Worm (Caenorhabditis elegans) whole organism, L3 larva: ENCODE results near the gene cutl-11.

Source experiments
- R02D3.7 ChIP-seq: fragments of 150-350 bp; optimal IDR thresholded peaks from 2 replicates; lab custom pipeline; 2014; ENCODE audit warnings: missing biosample characterization, missing genetic modification characterization
- ama-1 ChIP-seq: fragments of 150-350 bp; optimal IDR thresholded peaks from 2 replicates; lab custom pipeline; 2018
- ceh-16 ChIP-seq: sonication (generic microtip); optimal IDR thresholded peaks from 2 replicates; lab custom pipeline; 2017; ENCODE audit warnings: missing biosample characterization, missing genetic modification characterization
- ceh-28 ChIP-seq: fragments of 150-350 bp; optimal IDR thresholded peaks from 2 replicates; lab custom pipeline; 2014; ENCODE audit warnings: missing biosample characterization, missing genetic modification reagents, missing genetic modification characterization
- ceh-82 ChIP-seq: fragments of 150-350 bp; optimal IDR thresholded peaks from 2 replicates; lab custom pipeline; 2014; ENCODE audit warnings: missing biosample characterization, missing genetic modification characterization
- egl-27 ChIP-seq: sonication (generic microtip); optimal IDR thresholded peaks from 4 replicates; lab custom pipeline; 2017; ENCODE audit warnings: missing biosample characterization, missing genetic modification reagents, missing genetic modification characterization
- elt-1 ChIP-seq: fragments of 150-350 bp; optimal IDR thresholded peaks from 2 replicates; lab custom pipeline; 2014; ENCODE audit warnings: missing biosample characterization, missing genetic modification characterization
- elt-2 ChIP-seq: sonication (generic microtip); optimal IDR thresholded peaks from 2 replicates; lab custom pipeline; 2016; ENCODE audit warnings: missing genetic modification reagents, mild to moderate bottlenecking, missing genetic modification characterization, missing compliant biosample characterization
- elt-3 ChIP-seq, 3 experiments: fragments of 150-350 bp in 1 of 3; sonication (generic microtip) in 2 of 3; optimal IDR thresholded peaks; 2 replicates in 2 of 3; 4 replicates in 1 of 3; lab custom pipeline; 2014 to 2017; ENCODE audit warnings: missing biosample characterization in 3 of 3, missing genetic modification characterization in 3 of 3
- fkh-10 ChIP-seq: sonication (generic microtip); optimal IDR thresholded peaks from 2 replicates; lab custom pipeline; 2017; ENCODE audit warnings: missing biosample characterization, missing genetic modification reagents, missing genetic modification characterization
- fkh-2 ChIP-seq: fragments of 150-350 bp; optimal IDR thresholded peaks from 2 replicates; lab custom pipeline; 2014; ENCODE audit warnings: missing biosample characterization, missing genetic modification reagents, missing genetic modification characterization
- fos-1 ChIP-seq: fragments of 150-350 bp; optimal IDR thresholded peaks from 2 replicates; lab custom pipeline; 2014; ENCODE audit warnings: missing biosample characterization, missing genetic modification characterization
- hmg-11 ChIP-seq: sonication (generic microtip); optimal IDR thresholded peaks from 2 replicates; lab custom pipeline; 2016; ENCODE audit warnings: missing genetic modification characterization, missing compliant biosample characterization
- jun-1 ChIP-seq: fragments of 150-350 bp; optimal IDR thresholded peaks from 2 replicates; lab custom pipeline; 2014; ENCODE audit warnings: missing biosample characterization, missing genetic modification reagents, missing genetic modification characterization
- lin-15B ChIP-seq: fragments of 150-350 bp; optimal IDR thresholded peaks from 2 replicates; lab custom pipeline; 2014; ENCODE audit warnings: missing biosample characterization, missing genetic modification characterization
- lin-39 ChIP-seq: fragments of 150-350 bp; optimal IDR thresholded peaks from 2 replicates; lab custom pipeline; 2018; ENCODE audit warnings: missing biosample characterization, missing genetic modification reagents, missing genetic modification characterization
- lsy-12 ChIP-seq: sonication (generic microtip); optimal IDR thresholded peaks from 2 replicates; lab custom pipeline; 2016; ENCODE audit warnings: mild to moderate bottlenecking, missing genetic modification characterization, missing compliant biosample characterization
- mml-1 ChIP-seq: fragments of 150-350 bp; sonication (generic microtip); optimal IDR thresholded peaks from 3 replicates; lab custom pipeline; 2014; ENCODE audit warnings: missing biosample characterization, missing genetic modification characterization
- nfya-1 ChIP-seq: sonication (generic microtip); optimal IDR thresholded peaks from 2 replicates; lab custom pipeline; 2017; ENCODE audit warnings: missing genetic modification characterization, mild to moderate bottlenecking, missing compliant biosample characterization, antibody characterized with exemption, moderate library complexity; ENCODE audit not compliant: insufficient read depth
- nhr-12 ChIP-seq: fragments of 150-350 bp; optimal IDR thresholded peaks from 2 replicates; lab custom pipeline; 2014; ENCODE audit warnings: missing biosample characterization, missing genetic modification characterization
- nhr-23 ChIP-seq: fragments of 150-350 bp; optimal IDR thresholded peaks from 2 replicates; lab custom pipeline; 2014; ENCODE audit warnings: missing biosample characterization, missing genetic modification reagents, missing genetic modification characterization
- nhr-25 ChIP-seq: sonication (generic microtip); optimal IDR thresholded peaks from 2 replicates; lab custom pipeline; 2017; ENCODE audit warnings: missing biosample characterization, missing genetic modification characterization
- nhr-28 ChIP-seq: fragments of 150-350 bp; optimal IDR thresholded peaks from 2 replicates; lab custom pipeline; 2014; ENCODE audit warnings: missing biosample characterization, missing genetic modification characterization
- nhr-43 ChIP-seq: sonication (generic microtip); optimal IDR thresholded peaks from 2 replicates; lab custom pipeline; 2016; ENCODE audit warnings: mild to moderate bottlenecking, missing genetic modification characterization, missing compliant biosample characterization; ENCODE audit not compliant: poor library complexity, severe bottlenecking
- nhr-67 ChIP-seq: fragments of 150-350 bp; optimal IDR thresholded peaks from 2 replicates; lab custom pipeline; 2014; ENCODE audit warnings: missing biosample characterization, missing genetic modification characterization
- nhr-76 ChIP-seq: fragments of 150-350 bp; sonication (generic microtip); optimal IDR thresholded peaks from 5 replicates; lab custom pipeline; 2014; ENCODE audit warnings: missing biosample characterization, missing genetic modification characterization
- nhr-77 ChIP-seq: fragments of 150-350 bp; optimal IDR thresholded peaks from 2 replicates; lab custom pipeline; 2014; ENCODE audit warnings: missing biosample characterization, missing genetic modification characterization
- skn-1 ChIP-seq: fragments of 150-350 bp; optimal IDR thresholded peaks from 2 replicates; lab custom pipeline; 2014; ENCODE audit warnings: missing biosample characterization, missing genetic modification characterization
- snpc-4 ChIP-seq: fragments of 150-350 bp; optimal IDR thresholded peaks from 2 replicates; lab custom pipeline; 2014; ENCODE audit warnings: missing biosample characterization, missing genetic modification characterization
- tbx-2 ChIP-seq: sonication (generic microtip); optimal IDR thresholded peaks from 2 replicates; lab custom pipeline; 2016; ENCODE audit warnings: mild to moderate bottlenecking, missing genetic modification characterization, missing compliant biosample characterization
- unc-62 ChIP-seq: fragments of 150-350 bp; sonication (generic microtip); optimal IDR thresholded peaks from 4 replicates; lab custom pipeline; 2014; ENCODE audit warnings: missing biosample characterization, missing genetic modification reagents, missing genetic modification characterization
- zag-1 ChIP-seq: fragments of 150-350 bp; optimal IDR thresholded peaks from 2 replicates; lab custom pipeline; 2014; ENCODE audit warnings: missing biosample characterization, missing genetic modification characterization

Gene cutl-11

ce11 chrX:11647165-11647564 is 3.5 kb downstream of the cutl-11 start, which contains the start of gene T04F8.8:
Gene T04F8.8, plus strand, starts transcription at chrX:11647465.
- TF ChIP-seq nhr-23 (tag; lab: Kevin White, UChicago) (peak; percentile 19), nhr-12 (tag; lab: Kevin White, UChicago) (no peak)

ce11 chrX:11645517-11645916 is 5.1 kb downstream of the cutl-11 start:
- TF ChIP-seq tbx-2 (tag; lab: Kevin White, UChicago) (peak; percentile 5), egl-27 (tag; lab: Kevin White, UChicago) (no peak), nhr-77 (no peak), elt-2 (peak; percentile 42), nhr-43 (tag; lab: Kevin White, UChicago) (peak; percentile 64), lin-39 (tag; lab: Kevin White, UChicago) (no peak), hmg-11 (peak; percentile 12), nhr-23 (tag; lab: Kevin White, UChicago) (peak; percentile 50), snpc-4 (no peak)

ce11 chrX:11643767-11644235 is 6.8 kb downstream of the cutl-11 start, which contains the start of gene sto-4:
Gene sto-4, plus strand, starts transcription at chrX:11644126.
- TF ChIP-seq lin-39 (tag; lab: Kevin White, UChicago): peak; percentile 60
- TF ChIP-seq R02D3.7: peak; percentile 7
- TF ChIP-seq tbx-2 (tag; lab: Kevin White, UChicago): peak; percentile 39
- peak; percentile 5 for TF ChIP-seq elt-1 (tag; lab: Kevin White, UChicago)
- TF ChIP-seq lsy-12 (tag; lab: Kevin White, UChicago): peak; percentile 85
- peak; percentile 77 for TF ChIP-seq nhr-25 (tag; lab: Kevin White, UChicago)
- TF ChIP-seq snpc-4: peak; percentile 22
- TF ChIP-seq nhr-43 (tag; lab: Kevin White, UChicago): peak; percentile 50
- peak; percentile 33 for TF ChIP-seq nfya-1
- TF ChIP-seq hmg-11: peak; percentile 47

ce11 chrX:11641562-11641961 is 9.1 kb downstream of the cutl-11 start:
- no peak for TF ChIP-seq nhr-43 (tag; lab: Kevin White, UChicago)
- no peak for TF ChIP-seq nhr-76 (tag; lab: Kevin White, UChicago)
- no peak for TF ChIP-seq nhr-67
- no peak for TF ChIP-seq ceh-28 (tag; lab: Kevin White, UChicago)
- no peak for TF ChIP-seq ceh-16
- no peak for TF ChIP-seq skn-1
- no peak for TF ChIP-seq lin-39 (tag; lab: Kevin White, UChicago)
- no peak for TF ChIP-seq ama-1 (lab: Kevin White, UChicago)

- peak; percentile 17 for TF ChIP-seq nfya-1
- TF ChIP-seq mml-1 (tag; lab: Kevin White, UChicago): no peak
- TF ChIP-seq unc-62 (GFP tag; lab: Kevin White, UChicago): peak; percentile 23
- no peak for TF ChIP-seq jun-1
- TF ChIP-seq lin-39 (tag; lab: Kevin White, UChicago): peak; percentile 47
- peak; percentile 69 for TF ChIP-seq fkh-10
Observed at ce11 chrX:11640463-11640995, 10.1 kb downstream of the cutl-11 start.

- no peak for TF ChIP-seq egl-27 (tag; lab: Kevin White, UChicago)
- no peak for TF ChIP-seq elt-3 (tag; optimal IDR thresholded peaks at IDR 0.05; lab: Kevin White, UChicago)
- no peak for TF ChIP-seq nhr-43 (tag; lab: Kevin White, UChicago)
- no peak for TF ChIP-seq ceh-82 (tag; lab: Kevin White, UChicago)
- no peak for TF ChIP-seq fos-1 (tag; lab: Kevin White, UChicago)
- no peak for TF ChIP-seq zag-1
- TF ChIP-seq ama-1 (lab: Kevin White, UChicago): no peak
- TF ChIP-seq nhr-28 (tag; lab: Kevin White, UChicago): no peak
- no peak for TF ChIP-seq nhr-76 (tag; lab: Kevin White, UChicago)
- TF ChIP-seq nhr-23 (tag; lab: Kevin White, UChicago): no peak
- TF ChIP-seq fkh-2 (tag; lab: Kevin White, UChicago): no peak
- TF ChIP-seq nhr-25 (tag; lab: Kevin White, UChicago): no peak
- no peak for TF ChIP-seq lin-15B (tag; lab: Kevin White, UChicago)
- no peak for TF ChIP-seq jun-1
- TF ChIP-seq unc-62 (GFP tag; lab: Kevin White, UChicago): no peak
Observed at ce11 chrX:11638987-11639386, 11.7 kb downstream of the cutl-11 start.
